Fruit fly (Drosophila melanogaster) whole organism, embryonic: ENCODE results near the gene AspRS-m.

Source experiments
- Adf1 ChIP-seq: fragments of 200-800 bp; sonication (Bioruptor generic); IDR thresholded peaks from 2 replicates; pipeline ENCODE4 v1.3.6; 2022; ENCODE audit warnings: missing biosample characterization, missing genetic modification characterization
- CG10959 ChIP-seq: fragments of 200-800 bp; sonication (Bioruptor generic); IDR thresholded peaks from 2 replicates; pipeline ENCODE4 v1.3.6; 2022; ENCODE audit warnings: missing biosample characterization, missing genetic modification characterization
- CG12219 ChIP-seq: fragments of 200-800 bp; sonication (Bioruptor generic); optimal IDR thresholded peaks from 3 replicates; lab custom pipeline; 2018; ENCODE audit warnings: missing biosample characterization, mild to moderate bottlenecking, missing genetic modification characterization
- CG1233 ChIP-seq: fragments of 200-800 bp; sonication (Bioruptor generic); optimal IDR thresholded peaks from 4 replicates; lab custom pipeline; 2018; ENCODE audit warnings: missing biosample characterization, mild to moderate bottlenecking, missing genetic modification characterization
- CG12659 ChIP-seq: fragments of 200-800 bp; sonication (Bioruptor generic); optimal IDR thresholded peaks from 3 replicates; lab custom pipeline; 2017; ENCODE audit warnings: mild to moderate bottlenecking, missing biosample characterization, missing genetic modification reagents, missing genetic modification characterization
- CG12744 ChIP-seq: fragments of 200-800 bp; sonication (Bioruptor generic); optimal IDR thresholded peaks from 2 replicates; lab custom pipeline; 2016; ENCODE audit warnings: missing biosample characterization, missing genetic modification characterization
- CG14050 ChIP-seq: fragments of 200-800 bp; sonication (Bioruptor generic); IDR thresholded peaks from 3 replicates; pipeline ENCODE4 v1.3.6; 2022; ENCODE audit warnings: missing biosample characterization, missing genetic modification characterization
- CG14965 ChIP-seq: fragments of 200-800 bp; sonication (Bioruptor generic); optimal IDR thresholded peaks from 2 replicates; lab custom pipeline; 2016; ENCODE audit warnings: missing biosample characterization, missing genetic modification characterization, borderline replicate concordance
- CG1647 ChIP-seq: fragments of 200-800 bp; sonication (Bioruptor generic); optimal IDR thresholded peaks from 3 replicates; lab custom pipeline; 2016; ENCODE audit warnings: missing biosample characterization, missing genetic modification characterization
- CG17912 ChIP-seq: fragments of 200-800 bp; sonication (Bioruptor generic); optimal IDR thresholded peaks from 2 replicates; lab custom pipeline; 2018; ENCODE audit warnings: missing biosample characterization, mild to moderate bottlenecking, missing genetic modification characterization
- CG1792 ChIP-seq: fragments of 200-800 bp; sonication (Bioruptor generic); optimal IDR thresholded peaks from 2 replicates; lab custom pipeline; 2016; ENCODE audit warnings: missing biosample characterization, missing genetic modification characterization
- CG18619 ChIP-seq: fragments of 200-800 bp; sonication (Bioruptor generic); optimal IDR thresholded peaks from 3 replicates; lab custom pipeline; 2017; ENCODE audit warnings: missing biosample characterization, mild to moderate bottlenecking, missing genetic modification characterization
- CG31224 ChIP-seq: fragments of 200-800 bp; sonication (Bioruptor generic); IDR thresholded peaks from 2 replicates; pipeline ENCODE4 v1.3.6; 2022; ENCODE audit warnings: missing biosample characterization, missing genetic modification characterization
- CG3838 ChIP-seq: fragments of 200-800 bp; sonication (Bioruptor generic); optimal IDR thresholded peaks from 3 replicates; lab custom pipeline; 2016; ENCODE audit warnings: missing biosample characterization, missing genetic modification characterization
- CG6689 ChIP-seq: fragments of 200-800 bp; sonication (Bioruptor generic); IDR thresholded peaks from 2 replicates; pipeline ENCODE4 v1.3.6; 2022; ENCODE audit warnings: missing biosample characterization, missing genetic modification characterization
- CG7839 ChIP-seq: fragments of 200-800 bp; sonication (Bioruptor generic); optimal IDR thresholded peaks from 3 replicates; lab custom pipeline; 2018; ENCODE audit warnings: missing biosample characterization, mild to moderate bottlenecking, missing genetic modification characterization, moderate library complexity
- CG8924 ChIP-seq: fragments of 200-800 bp; optimal IDR thresholded peaks from 3 replicates; lab custom pipeline; 2019; ENCODE audit warnings: missing biosample characterization, mild to moderate bottlenecking, missing genetic modification characterization, moderate library complexity
- Camta ChIP-seq: fragments of 200-800 bp; sonication (Bioruptor generic); optimal IDR thresholded peaks from 2 replicates; lab custom pipeline; 2016; ENCODE audit warnings: missing biosample characterization, missing genetic modification characterization
- Gsc ChIP-seq: fragments of 200-800 bp; sonication (Bioruptor generic); IDR thresholded peaks from 2 replicates; pipeline ENCODE4 v1.3.6; 2022; ENCODE audit warnings: missing biosample characterization, missing genetic modification characterization
- Gug ChIP-seq: fragments of 200-800 bp; sonication (Bioruptor generic); IDR thresholded peaks from 4 replicates; pipeline ENCODE4 v1.3.6; 2022; ENCODE audit warnings: missing biosample characterization, missing genetic modification characterization
- HmgD ChIP-seq: fragments of 200-800 bp; sonication (Bioruptor generic); optimal IDR thresholded peaks from 3 replicates; lab custom pipeline; 2016; ENCODE audit warnings: missing biosample characterization, missing genetic modification characterization
- Mad ChIP-seq: fragments of 200-800 bp; sonication (Bioruptor generic); optimal IDR thresholded peaks from 2 replicates; lab custom pipeline; 2016; ENCODE audit warnings: missing biosample characterization, missing genetic modification characterization
- Med ChIP-seq: fragments of 200-800 bp; sonication (Bioruptor generic); peaks from one replicate; lab custom pipeline; 2016; ENCODE audit warnings: missing biosample characterization, missing genetic modification characterization, mild to moderate bottlenecking, inconsistent platforms, moderate library complexity
- NC2β ChIP-seq: fragments of 200-800 bp; sonication (Bioruptor generic); optimal IDR thresholded peaks from 2 replicates; lab custom pipeline; 2016; ENCODE audit warnings: missing biosample characterization, missing genetic modification characterization
- Neu2 ChIP-seq: fragments of 200-800 bp; sonication (Bioruptor generic); optimal IDR thresholded peaks from 3 replicates; lab custom pipeline; 2016; ENCODE audit warnings: missing biosample characterization, missing genetic modification characterization, borderline replicate concordance
- Nf-YB ChIP-seq: fragments of 200-800 bp; sonication (Bioruptor generic); optimal IDR thresholded peaks from 3 replicates; lab custom pipeline; 2019; ENCODE audit warnings: missing biosample characterization, mild to moderate bottlenecking, missing genetic modification characterization, moderate library complexity
- NfI ChIP-seq: fragments of 200-800 bp; sonication (Bioruptor generic); optimal IDR thresholded peaks from 3 replicates; lab custom pipeline; 2018; ENCODE audit warnings: missing biosample characterization, mild to moderate bottlenecking, missing genetic modification characterization, moderate library complexity
- Optix ChIP-seq: fragments of 200-800 bp; sonication (Bioruptor generic); IDR thresholded peaks from 3 replicates; pipeline ENCODE4 v1.3.6; 2022; ENCODE audit warnings: missing biosample characterization, missing genetic modification characterization
- Spps ChIP-seq: fragments of 200-800 bp; sonication (Bioruptor generic); optimal IDR thresholded peaks from 2 replicates; lab custom pipeline; 2018; ENCODE audit warnings: missing biosample characterization, mild to moderate bottlenecking, missing genetic modification characterization
- YL-1 ChIP-seq: fragments of 200-800 bp; sonication (Bioruptor generic); optimal IDR thresholded peaks from 3 replicates; lab custom pipeline; 2017; ENCODE audit warnings: missing biosample characterization, mild to moderate bottlenecking, missing genetic modification characterization
- bowl ChIP-seq: fragments of 200-800 bp; sonication (Bioruptor generic); IDR thresholded peaks from 2 replicates; pipeline ENCODE4 v1.3.6; 2022; ENCODE audit warnings: missing biosample characterization, missing genetic modification characterization
- chinmo ChIP-seq: fragments of 200-800 bp; sonication (Bioruptor generic); IDR thresholded peaks from 4 replicates; pipeline ENCODE4 v1.3.6; 2022; ENCODE audit warnings: missing biosample characterization, missing genetic modification characterization; ENCODE audit not compliant: partially characterized antibody
- disco-r ChIP-seq: fragments of 200-800 bp; sonication (Bioruptor generic); optimal IDR thresholded peaks from 2 replicates; lab custom pipeline; 2016; ENCODE audit warnings: missing biosample characterization, missing genetic modification characterization
- fu2 ChIP-seq: fragments of 200-800 bp; sonication (Bioruptor generic); optimal IDR thresholded peaks from 2 replicates; lab custom pipeline; 2016; ENCODE audit warnings: missing biosample characterization, missing genetic modification characterization
- gsb-n ChIP-seq: fragments of 200-800 bp; sonication (Bioruptor generic); optimal IDR thresholded peaks from 3 replicates; lab custom pipeline; 2018; ENCODE audit warnings: missing biosample characterization, mild to moderate bottlenecking, missing genetic modification characterization
- hkb ChIP-seq, 2 experiments: fragments of 200-800 bp in 1 of 2; fragments of >200 bp in 1 of 2; sonication (Bioruptor generic) in 1 of 2; IDR thresholded peaks in 1 of 2; optimal IDR thresholded peaks in 1 of 2; 2 replicates each; pipeline versions ENCODE4 v1.3.6 to Lab custom; 2017 to 2022; ENCODE audit warnings: missing biosample characterization in 1 of 2, missing genetic modification characterization in 1 of 2
- lab ChIP-seq: fragments of 200-800 bp; sonication (Bioruptor generic); optimal IDR thresholded peaks from 3 replicates; lab custom pipeline; 2017; ENCODE audit warnings: missing biosample characterization, missing genetic modification characterization, mild to moderate bottlenecking, moderate library complexity, missing genetic modification reagents
- lbe ChIP-seq: fragments of 200-800 bp; sonication (Bioruptor generic); optimal IDR thresholded peaks from 2 replicates; lab custom pipeline; 2016; ENCODE audit warnings: missing biosample characterization, mild to moderate bottlenecking, missing genetic modification characterization
- lmd ChIP-seq: fragments of 200-800 bp; sonication (Bioruptor generic); IDR thresholded peaks from 2 replicates; pipeline ENCODE4 v1.3.6; 2022; ENCODE audit warnings: missing biosample characterization, missing genetic modification characterization
- nmo ChIP-seq: fragments of 200-800 bp; sonication (Bioruptor generic); optimal IDR thresholded peaks from 2 replicates; lab custom pipeline; 2018; ENCODE audit warnings: missing biosample characterization, mild to moderate bottlenecking, missing genetic modification characterization, moderate library complexity
- pzg ChIP-seq: fragments of 200-800 bp; sonication (Bioruptor generic); optimal IDR thresholded peaks from 3 replicates; lab custom pipeline; 2018; ENCODE audit warnings: missing biosample characterization, mild to moderate bottlenecking, missing genetic modification characterization, moderate library complexity
- scrt ChIP-seq: fragments of 200-800 bp; sonication (Bioruptor generic); optimal IDR thresholded peaks from 2 replicates; lab custom pipeline; 2018; ENCODE audit warnings: missing biosample characterization, mild to moderate bottlenecking, missing genetic modification characterization, moderate library complexity
- sd ChIP-seq: fragments of 200-800 bp; sonication (Bioruptor generic); optimal IDR thresholded peaks from 3 replicates; lab custom pipeline; 2018; ENCODE audit warnings: missing biosample characterization, mild to moderate bottlenecking, missing genetic modification characterization, moderate library complexity
- stwl ChIP-seq: fragments of 200-800 bp; sonication (Bioruptor generic); optimal IDR thresholded peaks from 3 replicates; lab custom pipeline; 2018; ENCODE audit warnings: missing biosample characterization, mild to moderate bottlenecking, missing genetic modification characterization, moderate library complexity
- tll ChIP-seq, 2 experiments: fragments of 200-800 bp in 1 of 2; fragments of >200 bp in 1 of 2; sonication (Bioruptor generic) in 1 of 2; optimal IDR thresholded peaks; 2 replicates each; lab custom pipeline; 2017 to 2019; ENCODE audit warnings: missing biosample characterization in 2 of 2, missing genetic modification characterization in 2 of 2, mild to moderate bottlenecking in 1 of 2, moderate library complexity in 1 of 2
- unpg ChIP-seq: fragments of 200-800 bp; sonication (Bioruptor generic); optimal IDR thresholded peaks from 3 replicates; lab custom pipeline; 2018; ENCODE audit warnings: missing biosample characterization, mild to moderate bottlenecking, missing genetic modification characterization, moderate library complexity
- z ChIP-seq: fragments of 200-800 bp; sonication (Bioruptor generic); IDR thresholded peaks from 3 replicates; pipeline ENCODE4 v1.3.6; 2022; ENCODE audit warnings: missing biosample characterization, missing genetic modification characterization
- zf30C ChIP-seq: fragments of 200-800 bp; sonication (Bioruptor generic); optimal IDR thresholded peaks from 3 replicates; lab custom pipeline; 2018; ENCODE audit warnings: missing biosample characterization, mild to moderate bottlenecking, missing genetic modification characterization

AspRS-m gene

dm6 chr2L:16815989-16816749 lies 10.7 kb upstream of the AspRS-m start, which contains the start of gene mdy (continued):
- TF ChIP-seq gsb-n (tag; lab: Kevin White, UChicago) = peak; percentile 36
- peak; percentile 43 for TF ChIP-seq CG1647 (GFP tag; lab: Kevin White, UChicago)
- TF ChIP-seq CG7839 = peak; percentile 44
- TF ChIP-seq Adf1 (GFP tag; lab: Robert Waterston, UW) = no peak; the same call in 1 of the 2 replicates
- TF ChIP-seq Mad (GFP tag; lab: Kevin White, UChicago) = peak; percentile 50
- TF ChIP-seq CG12659 (GFP tag; lab: Kevin White, UChicago) = peak; percentile 55
- peak; percentile 40; the same call in 1 of the 2 replicates for TF ChIP-seq lmd (GFP tag; lab: Robert Waterston, UW)
- TF ChIP-seq CG3838 (GFP tag; lab: Kevin White, UChicago) = no peak
- TF ChIP-seq CG14050 = peak; percentile 26; the same call in 1 of the 3 replicates
- no peak for TF ChIP-seq Neu2
- TF ChIP-seq Spps (tag; lab: Kevin White, UChicago) = no peak
- TF ChIP-seq pzg = peak; percentile 54
- TF ChIP-seq NfI = peak; percentile 33
- peak; percentile 51; the same call in 2 of the 4 replicates for TF ChIP-seq Gug
- no peak for TF ChIP-seq sd (tag; lab: Kevin White, UChicago)
- TF ChIP-seq CG17912 (GFP tag; lab: Kevin White, UChicago) = no peak
- no peak for TF ChIP-seq Gsc
- peak; percentile 26; the same call in 1 of the 2 replicates for TF ChIP-seq CG10959 (GFP tag; lab: Robert Waterston, UW)
- peak; percentile 36 for TF ChIP-seq YL-1 (GFP tag; lab: Kevin White, UChicago)
- TF ChIP-seq Nf-YB (GFP tag; lab: Kevin White, UChicago) = peak; percentile 23
- TF ChIP-seq CG18619 (GFP tag; lab: Kevin White, UChicago) = peak; percentile 34
- TF ChIP-seq CG31224 = peak; percentile 38; the same call in 1 of the 2 replicates
- TF ChIP-seq chinmo = 0 out of 4 replicates have a peak, but pooled peaks have one; percentile 34
- peak; percentile 13 for TF ChIP-seq CG12744
- no peak for TF ChIP-seq HmgD (GFP tag; lab: Kevin White, UChicago)
- peak; percentile 26; the same call in 1 of the 3 replicates for TF ChIP-seq Optix
- no peak for TF ChIP-seq CG12219
- peak; percentile 17 for TF ChIP-seq CG1792 (GFP tag; lab: Kevin White, UChicago)
- TF ChIP-seq scrt (GFP tag; lab: Kevin White, UChicago) = no peak
- peak; percentile 61 for TF ChIP-seq lbe
- TF ChIP-seq stwl (tag; lab: Kevin White, UChicago) = peak; percentile 24
- TF ChIP-seq CG6689 (GFP tag; lab: Robert Waterston, UW) = peak; percentile 60; the same call in 1 of the 2 replicates
- TF ChIP-seq bowl (GFP tag; lab: Robert Waterston, UW) = no peak
- TF ChIP-seq CG14965 (GFP tag; lab: Kevin White, UChicago) = no peak
- peak; percentile 90 for TF ChIP-seq Med
- TF ChIP-seq hkb (optimal IDR thresholded peaks at IDR 0.05; lab: Kevin White, UChicago) = no peak
- TF ChIP-seq hkb (GFP tag; IDR thresholded peaks at IDR 0.05; lab: Robert Waterston, UW) = peak; percentile 57; the same call in 1 of the 2 replicates
- TF ChIP-seq unpg (GFP tag; lab: Kevin White, UChicago) = peak; percentile 50
- peak; percentile 47 for TF ChIP-seq zf30C (GFP tag; lab: Kevin White, UChicago)
- no peak for TF ChIP-seq disco-r (GFP tag; lab: Kevin White, UChicago)
- TF ChIP-seq Camta = peak; percentile 4
- TF ChIP-seq z (GFP tag; lab: Robert Waterston, UW) = no peak
- peak; percentile 37 for TF ChIP-seq NC2β
- peak; percentile 44 for TF ChIP-seq lab (GFP tag; lab: Kevin White, UChicago)
- peak; percentile 52 for TF ChIP-seq fu2
- no peak for TF ChIP-seq tll (GFP tag; optimal IDR thresholded peaks at IDR 0.05; lab: Kevin White, UChicago)
- TF ChIP-seq CG8924 = peak; percentile 74
- peak; percentile 57 for TF ChIP-seq nmo
- TF ChIP-seq CG1233 = peak; percentile 2
